Fruit fly (Drosophila melanogaster): Measurements from ENCODE around the gene Clic.

Clic gene

DNA sequence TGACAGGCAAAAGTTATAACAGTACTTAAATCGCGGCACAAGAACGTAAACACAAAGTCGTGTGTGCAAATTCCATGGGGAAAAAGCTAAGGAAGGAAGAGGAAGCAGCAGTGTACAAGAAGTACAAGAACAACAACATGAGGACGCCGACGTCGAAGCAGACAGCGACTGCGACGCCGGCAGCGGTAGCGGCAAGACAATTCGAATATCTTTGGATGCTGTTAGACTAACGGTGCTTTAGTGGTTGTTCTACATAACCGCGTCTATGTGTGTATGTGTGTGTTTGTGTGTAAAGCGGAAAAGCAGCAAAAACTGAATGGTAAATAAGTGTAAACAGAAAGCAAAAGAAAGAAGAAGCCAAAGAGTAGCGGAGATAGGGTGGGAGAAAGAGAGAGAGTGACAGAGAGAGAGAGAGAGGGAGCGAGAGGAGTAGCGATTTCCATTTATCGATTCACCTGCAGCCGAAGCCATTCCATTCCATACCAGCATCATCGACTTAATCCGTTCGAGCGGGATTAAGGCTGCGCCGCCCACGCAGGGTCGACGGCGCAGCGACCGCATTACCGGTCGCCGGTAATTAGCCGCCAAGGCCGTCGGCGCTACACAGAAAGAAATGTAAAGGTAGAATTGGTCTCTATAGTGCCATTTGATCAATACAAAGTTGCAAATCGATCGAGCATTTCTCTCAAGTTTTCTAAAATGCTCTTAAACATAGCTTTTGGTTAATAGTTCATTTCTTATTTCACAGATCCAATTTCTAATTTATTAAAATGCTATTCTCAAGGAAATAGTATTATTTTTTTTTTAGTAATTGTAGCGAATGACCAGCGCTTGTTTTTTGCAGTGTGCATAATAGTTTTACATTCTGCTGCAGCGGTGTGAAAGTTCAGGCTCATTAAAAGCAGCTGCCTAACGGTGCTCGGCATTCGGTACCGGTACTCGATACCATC lies 37.9 kb downstream of the Clic start (continued):
- no peak for TF ChIP-seq CG11696 (GFP tag; IDR thresholded peaks at IDR 0.05)
- TF ChIP-seq gsb-n (tag; optimal IDR thresholded peaks at IDR 0.05), result no peak
- no peak for TF ChIP-seq CG18011 (GFP tag; optimal IDR thresholded peaks at IDR 0.05)
- TF ChIP-seq CG1233 (GFP tag; optimal IDR thresholded peaks at IDR 0.05), result no peak
- peak; percentile 40 for TF ChIP-seq nerfin-1 (tag; optimal IDR thresholded peaks at IDR 0.05)
- TF ChIP-seq CG12942 (GFP tag; optimal IDR thresholded peaks at IDR 0.05), result no peak
- TF ChIP-seq Trl (optimal IDR thresholded peaks at IDR 0.05), result peak; percentile 49 to 63
- TF ChIP-seq Trl (GFP tag; optimal IDR thresholded peaks at IDR 0.05), result no peak
- TF ChIP-seq CG16779 (GFP tag; IDR thresholded peaks at IDR 0.05), result no peak
- TF ChIP-seq Oaz (GFP tag; IDR thresholded peaks at IDR 0.05), result no peak
- TF ChIP-seq Gug (GFP tag; IDR thresholded peaks at IDR 0.05), result no peak
- peak; percentile 66 for TF ChIP-seq PHDP (tag; optimal IDR thresholded peaks at IDR 0.05)
- TF ChIP-seq CG7987 (GFP tag; optimal IDR thresholded peaks at IDR 0.05), result no peak
- TF ChIP-seq CG8281 (tag; optimal IDR thresholded peaks at IDR 0.05), result peak; percentile 32
- no peak for TF ChIP-seq fd64A (GFP tag; optimal IDR thresholded peaks at IDR 0.05)
- TF ChIP-seq CG1024 (GFP tag; IDR thresholded peaks at IDR 0.05), result no peak
- TF ChIP-seq CG9609 (GFP tag; optimal IDR thresholded peaks at IDR 0.05), result no peak
- no peak for TF ChIP-seq run (tag; optimal IDR thresholded peaks at IDR 0.05)
- no peak for TF ChIP-seq gfzf (GFP tag; optimal IDR thresholded peaks at IDR 0.05)
- TF ChIP-seq gcm2 (GFP tag; optimal IDR thresholded peaks at IDR 0.05), result peak; percentile 34
- no peak for TF ChIP-seq CG7928 (GFP tag; optimal IDR thresholded peaks at IDR 0.05)
- 0 out of 2 replicates have a peak, but pooled peaks have one; percentile 39 for TF ChIP-seq CG10959 (GFP tag; IDR thresholded peaks at IDR 0.05)
- TF ChIP-seq wek (GFP tag; optimal IDR thresholded peaks at IDR 0.05), result no peak
- no peak for TF ChIP-seq caup (GFP tag; optimal IDR thresholded peaks at IDR 0.05; ENCODE audit: severe bottlenecking)
- TF ChIP-seq CG13624 (GFP tag; optimal IDR thresholded peaks at IDR 0.05), result peak; percentile 20
- no peak for TF ChIP-seq Ravus (GFP tag; IDR thresholded peaks at IDR 0.05)
- peak; percentile 59 for TF ChIP-seq sisA (GFP tag; IDR thresholded peaks at IDR 0.05)
- peak; percentile 77 for TF ChIP-seq oc (tag; optimal IDR thresholded peaks at IDR 0.05)
- TF ChIP-seq vnd (GFP tag; IDR thresholded peaks at IDR 0.05; ENCODE audit: partially characterized antibody), result no peak
- peak; percentile 27; the same call in 1 of the 2 replicates for TF ChIP-seq CG7372 (GFP tag; IDR thresholded peaks at IDR 0.05)
- no peak for TF ChIP-seq dimm (GFP tag; IDR thresholded peaks at IDR 0.05)
- no peak for TF ChIP-seq gsb (GFP tag; IDR thresholded peaks at IDR 0.05)
- no peak for TF ChIP-seq vfl (GFP tag; optimal IDR thresholded peaks at IDR 0.05)
- peak in 1 of 2 experiments; percentile 58 for TF ChIP-seq eve (GFP tag; optimal IDR thresholded peaks at IDR 0.05)
- TF ChIP-seq CG15011 (GFP tag; optimal IDR thresholded peaks at IDR 0.05), result peak; percentile 10
- TF ChIP-seq CG7786 (GFP tag; optimal IDR thresholded peaks at IDR 0.05), result no peak
- peak; percentile 17 for TF ChIP-seq tup (GFP tag; optimal IDR thresholded peaks at IDR 0.05)
- TF ChIP-seq zf30C (GFP tag; optimal IDR thresholded peaks at IDR 0.05), result peak; percentile 41
- peak; percentile 6 for TF ChIP-seq CG17802 (tag; optimal IDR thresholded peaks at IDR 0.05)
- TF ChIP-seq CG2129 (GFP tag; IDR thresholded peaks at IDR 0.05; ENCODE audit: partially characterized antibody), result no peak
- peak; percentile 53 for TF ChIP-seq Camta (GFP tag; optimal IDR thresholded peaks at IDR 0.05)
- no peak for TF ChIP-seq aop (GFP tag; IDR thresholded peaks at IDR 0.05)
- peak; percentile 33 for TF ChIP-seq CG17829 (tag; optimal IDR thresholded peaks at IDR 0.05)
- peak; percentile 66 for TF ChIP-seq Drgx (GFP tag; IDR thresholded peaks at IDR 0.05)
- peak; percentile 42 for TF ChIP-seq CG10209 (GFP tag; optimal IDR thresholded peaks at IDR 0.05)
- peak; percentile 41; the same call in 1 of the 3 replicates for TF ChIP-seq zfh1 (GFP tag; IDR thresholded peaks at IDR 0.05)
- TF ChIP-seq Myb (GFP tag; optimal IDR thresholded peaks at IDR 0.05), result peak; percentile 1
- peak; percentile 10 for TF ChIP-seq scrt (GFP tag; optimal IDR thresholded peaks at IDR 0.05)
- TF ChIP-seq CG8359 (GFP tag; optimal IDR thresholded peaks at IDR 0.05; ENCODE audit: borderline replicate concordance), result peak; percentile 23
